Worm (Caenorhabditis elegans): Measurements from ENCODE around the gene sre-45.

DNA sequence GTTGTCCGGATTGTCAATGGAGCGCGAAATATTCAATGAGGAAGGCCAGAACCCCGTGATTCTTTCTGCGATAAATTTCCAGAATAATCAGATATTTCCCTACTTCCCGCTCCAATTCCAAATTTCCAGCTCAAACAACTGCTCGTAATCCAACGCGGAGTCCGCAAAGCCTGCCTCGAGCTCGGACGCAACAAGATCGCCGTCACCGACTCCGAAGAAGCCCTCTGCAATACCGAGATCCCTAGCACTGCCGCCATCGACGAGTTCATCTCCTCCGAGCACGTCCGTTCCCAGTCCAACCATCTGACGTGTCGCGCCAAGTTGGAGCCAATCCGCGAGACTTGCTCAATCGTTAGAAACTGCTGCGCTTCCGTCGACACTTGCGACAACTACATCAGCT is 32.6 kb upstream of the sre-45 start:
- TF ChIP-seq snpc-4 (tag; optimal IDR thresholded peaks at IDR 0.05) (no peak), dmd-4 (tag; optimal IDR thresholded peaks at IDR 0.05) (no peak), lin-11 (tag; optimal IDR thresholded peaks at IDR 0.05) (no peak), lin-13 (GFP tag; optimal IDR thresholded peaks at IDR 0.05) (no peak), ztf-11 (tag; optimal IDR thresholded peaks at IDR 0.05) (no peak), mdl-1 (tag; optimal IDR thresholded peaks at IDR 0.05) (no peak), skn-1 (tag; optimal IDR thresholded peaks at IDR 0.05) (no peak)

Data from whole organism, L2 larva.